Worm (Caenorhabditis elegans): ENCODE results near the gene pid-1.

ce11 chrII:7679499-7680012 is 10.8 kb downstream of the pid-1 start:
- TF ChIP-seq hlh-26 (GFP tag; conservative IDR thresholded peaks at IDR 0.05) (no peak), pha-4 (tag; optimal IDR thresholded peaks at IDR 0.05) (no peak)

Measured in whole organism, young adult.